Worm (Caenorhabditis elegans): Measurements from ENCODE around the gene piki-1.

piki-1 gene

DNA sequence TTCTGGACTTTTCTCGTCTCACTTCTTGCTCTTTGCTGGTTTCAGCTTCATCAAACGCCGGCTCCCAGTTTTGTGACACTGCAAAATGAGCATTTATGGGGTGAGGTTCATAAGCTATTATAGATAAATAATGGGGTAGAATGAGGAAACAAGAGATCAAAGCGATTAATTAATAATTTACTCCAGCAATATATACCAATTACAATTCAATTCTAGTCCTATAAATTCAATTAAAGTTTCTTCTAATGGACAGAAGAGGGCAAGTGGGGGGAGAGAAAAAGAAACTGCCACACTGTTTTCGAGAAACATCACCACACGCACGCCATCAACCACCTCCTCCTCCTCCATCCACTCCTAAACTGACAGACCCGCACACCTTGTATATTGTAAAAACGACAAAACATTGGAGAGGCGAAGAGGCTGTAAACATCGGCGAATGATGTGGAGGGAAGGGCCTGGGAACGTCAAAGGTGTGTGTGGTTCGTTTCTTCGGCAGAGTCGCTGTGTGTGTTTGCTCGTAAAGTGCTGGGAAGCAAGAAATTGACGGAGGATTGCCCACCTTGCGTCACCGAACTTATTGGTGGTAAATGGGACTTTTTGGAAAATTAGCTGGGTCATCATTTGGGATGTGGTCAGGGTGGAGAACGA is 32.9 kb downstream of the piki-1 start, which contains the start of the genes H03A11.13 and famk-1:
TSS of gene H03A11.13 (minus strand) at position 51 of the 648 bp plus-strand sequence.
TSS of gene famk-1 (minus strand) at position 78 of the 648 bp plus-strand sequence.
- TF ChIP-seq unc-62 (GFP tag; optimal IDR thresholded peaks at IDR 0.05) = no peak

DNA sequence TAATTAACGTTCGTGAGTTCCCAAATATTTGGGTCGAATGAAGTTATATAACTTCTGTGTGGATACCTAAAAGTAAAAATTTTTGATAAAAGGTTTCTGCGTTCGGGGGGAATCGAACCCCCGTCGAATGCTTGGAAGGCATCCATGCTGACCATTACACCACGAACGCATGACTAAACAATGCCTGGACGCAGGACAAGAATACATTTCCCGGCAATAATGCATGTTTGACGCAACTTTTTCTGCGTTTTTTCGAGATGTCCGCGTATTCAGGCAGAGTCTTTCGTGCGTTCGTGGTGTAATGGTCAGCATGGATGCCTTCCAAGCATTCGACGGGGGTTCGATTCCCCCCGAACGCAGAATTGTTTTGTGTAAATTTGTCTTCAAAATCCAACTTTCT is 45.5 kb downstream of the piki-1 start:
- TF ChIP-seq unc-62 (GFP tag; optimal IDR thresholded peaks at IDR 0.05) = no peak

DNA sequence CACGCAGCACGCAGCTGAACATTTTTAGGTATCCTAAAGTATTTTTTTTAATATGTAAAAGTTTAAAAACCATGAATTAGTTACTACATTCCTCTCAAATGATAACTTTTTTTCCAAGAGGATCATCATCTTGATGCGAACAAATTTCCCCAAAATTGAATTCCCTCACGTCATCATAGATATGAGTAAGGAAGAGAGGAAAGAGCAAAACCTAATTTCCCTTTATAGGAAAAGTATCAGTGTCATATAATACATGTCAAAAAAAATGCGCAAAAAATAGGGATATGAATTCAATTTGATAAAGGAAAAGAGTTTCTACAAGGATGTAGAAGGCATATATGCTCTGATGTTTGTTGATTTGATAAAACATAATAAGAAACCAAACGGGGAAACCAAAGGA is 46.1 kb downstream of the piki-1 start:
- TF ChIP-seq unc-62 (GFP tag; optimal IDR thresholded peaks at IDR 0.05) = no peak

DNA sequence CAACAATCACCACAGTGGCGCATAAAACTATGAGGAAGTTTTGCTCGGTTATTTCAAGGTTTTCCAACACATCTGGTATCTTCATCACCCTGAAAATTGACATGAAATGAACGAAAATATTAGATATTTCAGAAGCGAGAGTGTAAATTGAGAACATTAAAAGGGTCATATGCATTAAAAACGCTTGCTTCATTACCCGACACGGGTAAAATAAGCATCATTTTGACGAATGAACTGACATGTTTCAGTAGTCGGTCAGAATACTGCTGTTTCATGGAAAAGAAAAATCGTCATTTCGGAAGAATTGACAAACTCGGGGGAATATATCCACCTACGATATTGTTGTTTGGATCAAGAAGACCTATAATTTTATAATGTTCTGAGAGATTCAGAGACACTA is 47.1 kb downstream of the piki-1 start, which contains the start of gene snt-7:
TSS of gene snt-7 (minus strand) at position 101 of the 400 bp plus-strand sequence.
- TF ChIP-seq unc-62 (GFP tag; optimal IDR thresholded peaks at IDR 0.05) = no peak

DNA sequence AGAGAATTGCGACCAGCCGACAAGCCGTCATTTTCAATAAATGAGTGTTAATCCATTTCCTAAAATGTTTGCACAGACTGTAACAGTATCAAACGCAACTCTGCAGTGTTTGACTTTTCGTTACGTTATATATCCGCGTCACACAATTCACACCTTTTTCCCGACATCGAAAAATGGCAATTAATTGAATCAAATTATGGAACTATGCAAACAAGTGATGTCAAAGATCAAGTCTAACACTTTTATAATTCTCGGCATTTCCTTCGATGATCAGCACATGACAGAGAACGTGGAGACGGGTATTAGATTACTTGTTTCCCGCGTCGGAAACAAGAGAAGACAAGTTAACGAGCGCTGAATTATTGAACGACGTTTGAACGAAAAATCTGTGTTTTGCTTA is 51.9 kb downstream of the piki-1 start, which contains the start of gene phat-6:
TSS of gene phat-6 (minus strand) at position 101 of the 400 bp plus-strand sequence.
- no peak for TF ChIP-seq unc-62 (GFP tag; optimal IDR thresholded peaks at IDR 0.05)

DNA sequence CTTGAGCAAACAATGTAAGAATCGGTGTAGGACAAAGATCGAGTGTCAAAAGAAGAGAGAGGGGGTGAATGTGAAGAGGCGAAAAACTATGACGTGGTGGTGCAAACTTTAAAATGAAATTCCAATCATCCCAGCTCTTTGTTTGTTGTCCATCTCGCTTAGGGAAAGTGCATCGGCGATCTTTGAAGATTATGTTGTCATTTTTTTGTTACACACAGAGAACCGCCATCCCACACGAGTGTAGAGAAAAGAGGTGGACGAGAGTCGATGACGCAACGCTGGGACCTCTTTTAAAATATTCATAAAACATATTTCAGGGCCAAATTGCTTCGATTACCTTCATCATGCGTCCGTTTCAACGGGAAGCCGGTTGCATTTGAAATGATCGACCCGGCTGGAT is 54.8 kb downstream of the piki-1 start:
- no peak for TF ChIP-seq unc-62 (GFP tag; optimal IDR thresholded peaks at IDR 0.05)

DNA sequence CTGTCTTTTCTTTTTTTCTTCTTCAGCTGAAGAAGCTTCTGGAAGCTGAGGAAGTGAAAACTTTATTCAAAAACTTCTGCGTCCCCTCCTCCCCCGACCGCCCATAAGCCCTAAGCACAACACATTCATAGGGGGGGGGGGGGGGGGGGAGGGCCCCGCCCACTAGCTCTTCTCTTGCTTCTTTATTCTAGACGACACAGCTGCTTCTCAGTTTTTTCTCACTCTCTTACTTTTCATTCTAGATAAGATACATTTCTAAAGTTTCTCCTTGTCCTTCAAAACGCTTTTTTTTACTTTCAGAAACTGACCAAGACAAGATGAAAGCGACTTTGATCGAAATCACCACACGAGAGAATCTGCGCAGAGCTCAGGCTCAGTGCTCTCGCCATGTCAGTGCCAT is 56.4 kb downstream of the piki-1 start, which contains the start of gene T10B10.4:
TSS of gene T10B10.4 (plus strand) at position 301 of the 400 bp plus-strand sequence.
- no peak for TF ChIP-seq unc-62 (GFP tag; optimal IDR thresholded peaks at IDR 0.05)

DNA sequence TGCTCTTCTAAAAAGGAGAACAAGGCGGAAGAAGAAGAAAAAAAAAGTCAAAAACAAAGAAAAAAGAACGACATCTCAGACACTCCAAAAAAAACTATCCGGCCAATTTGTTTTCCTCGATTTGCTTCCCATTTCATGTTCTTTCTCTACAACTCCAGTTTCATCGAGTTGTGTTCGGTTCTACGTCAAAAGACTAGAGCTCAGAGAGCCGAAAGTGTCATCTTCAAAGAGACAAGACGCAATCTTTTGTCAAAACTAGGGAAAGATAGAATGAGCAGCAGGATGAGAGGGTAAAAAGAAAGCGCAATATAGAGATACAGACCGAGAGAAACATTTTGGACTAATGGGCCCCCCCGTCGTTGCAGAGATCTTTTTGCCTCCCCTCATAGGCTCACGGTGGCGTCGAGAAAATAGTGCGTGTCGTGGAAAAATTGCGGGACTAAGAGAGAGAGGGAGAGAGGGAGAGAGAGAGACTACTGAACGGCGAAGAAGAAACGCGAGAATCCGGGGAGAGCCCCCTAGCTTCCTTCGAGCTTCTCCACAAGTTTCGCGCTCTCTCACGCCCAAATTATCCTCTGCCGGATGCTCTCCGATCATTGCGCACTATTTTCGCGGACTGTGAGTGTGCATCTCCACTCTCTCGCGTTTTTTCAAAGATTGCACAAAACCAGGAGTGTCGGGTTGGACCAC is 57.1 kb downstream of the piki-1 start:
- no peak for TF ChIP-seq unc-62 (GFP tag; optimal IDR thresholded peaks at IDR 0.05)

DNA sequence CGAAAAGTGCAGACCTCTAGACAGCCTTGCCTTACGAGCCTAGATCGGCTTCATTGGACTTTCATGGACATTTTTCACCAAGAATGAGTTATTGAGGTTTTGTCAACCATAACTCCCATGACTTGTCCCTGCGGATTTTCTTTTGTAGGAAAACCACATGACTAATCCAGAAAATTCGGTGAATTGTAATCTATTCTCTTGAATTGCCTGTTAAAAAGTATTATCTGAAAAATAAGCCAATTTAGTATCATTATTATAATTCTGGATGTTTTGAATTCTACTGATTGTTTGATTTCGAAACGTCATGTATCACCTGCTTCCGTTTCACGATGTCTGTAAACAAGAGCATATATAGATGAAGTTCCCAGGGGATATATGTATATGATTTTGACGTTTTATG is 57.7 kb downstream of the piki-1 start:
- no peak for TF ChIP-seq unc-62 (GFP tag; optimal IDR thresholded peaks at IDR 0.05)
